Worm (Caenorhabditis elegans): Measurements from ENCODE around the gene mak-1.

DNA sequence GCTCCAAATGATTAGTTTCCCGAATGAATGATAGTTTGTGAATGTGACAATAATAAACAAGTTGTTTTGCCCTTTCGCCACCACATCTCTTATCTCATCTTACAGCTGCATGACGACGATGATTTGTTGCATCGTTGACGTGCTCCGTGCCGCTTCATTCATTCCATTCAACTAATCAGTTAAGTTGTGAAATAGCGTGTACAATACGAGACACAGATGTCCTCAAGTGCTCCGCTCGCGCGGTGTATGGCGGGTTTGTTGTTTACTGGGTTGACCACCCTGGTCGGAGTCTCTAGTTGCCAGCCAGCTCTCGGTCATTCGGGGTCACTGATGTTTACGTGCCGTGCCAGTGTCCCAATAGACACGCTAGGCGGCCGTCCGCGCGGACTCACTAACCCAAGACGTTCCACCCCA lies 4.1 kb downstream of the mak-1 start:
- no peak for TF ChIP-seq unc-62 (GFP tag; optimal IDR thresholded peaks at IDR 0.05)
- no peak for TF ChIP-seq egl-27 (tag; optimal IDR thresholded peaks at IDR 0.05)
- no peak for TF ChIP-seq nhr-25 (tag; optimal IDR thresholded peaks at IDR 0.05)
- no peak for TF ChIP-seq ztf-11 (tag; optimal IDR thresholded peaks at IDR 0.05)
- TF ChIP-seq mdl-1 (tag; optimal IDR thresholded peaks at IDR 0.05): no peak

All from whole organism, L3 larva.